Worm (Caenorhabditis elegans) whole organism, young adult: ENCODE data around the gene pyp-1.

Experiments used
- B0336.3 ChIP-seq: fragments of 200-800 bp; sonication (Bioruptor generic); IDR thresholded peaks from 2 replicates; pipeline ENCODE4 v1.3.6; 2022; ENCODE audit warnings: missing genetic modification characterization, missing compliant biosample characterization
- C06A6.2 ChIP-seq: fragments of 200-800 bp; sonication (Bioruptor generic); conservative IDR thresholded peaks from 2 replicates; pipeline ENCODE4 v1.3.6; 2022; ENCODE audit warnings: missing genetic modification characterization, missing compliant biosample characterization
- F22D6.2 ChIP-seq: sonication (generic microtip); optimal IDR thresholded peaks from 2 replicates; lab custom pipeline; 2016; ENCODE audit warnings: mild to moderate bottlenecking, missing genetic modification characterization, missing compliant biosample characterization
- F55B11.4 ChIP-seq: sonication (generic microtip); optimal IDR thresholded peaks from 2 replicates; lab custom pipeline; 2016; ENCODE audit warnings: missing compliant biosample characterization, missing genetic modification characterization, borderline replicate concordance; ENCODE audit not compliant: insufficient read depth
- K11D2.4 ChIP-seq: fragments of 200-800 bp; sonication (Bioruptor generic); IDR thresholded peaks from 2 replicates; pipeline ENCODE4 v1.3.6; 2022; ENCODE audit warnings: missing genetic modification reagents, missing genetic modification characterization, missing compliant biosample characterization
- Y53G8AR.9 ChIP-seq: fragments of 200-800 bp; sonication (Bioruptor generic); conservative IDR thresholded peaks from 2 replicates; pipeline ENCODE4 v1.3.6; 2022; ENCODE audit warnings: missing genetic modification reagents, missing genetic modification characterization, missing compliant biosample characterization
- ama-1 ChIP-seq, 3 experiments: fragments of 150-350 bp in 1 of 3; sonication (generic microtip) in 2 of 3; optimal IDR thresholded peaks; 2 replicates each; lab custom pipeline; 2014 to 2018; ENCODE audit warnings: missing biosample characterization in 2 of 3, missing genetic modification characterization in 2 of 3, missing genetic modification reagents in 2 of 3
- atf-7 ChIP-seq: sonication (generic microtip); optimal IDR thresholded peaks from 2 replicates; lab custom pipeline; 2017; ENCODE audit warnings: mild to moderate bottlenecking, missing genetic modification characterization, missing compliant biosample characterization
- cebp-1 ChIP-seq, 2 experiments: fragments of 200-800 bp in 1 of 2; sonication (Bioruptor generic) in 1 of 2; sonication (generic microtip) in 1 of 2; IDR thresholded peaks in 1 of 2; optimal IDR thresholded peaks in 1 of 2; 2 replicates each; pipeline versions ENCODE4 v1.3.6 to Lab custom; 2017 to 2022; ENCODE audit warnings: missing compliant biosample characterization in 2 of 2, missing genetic modification characterization in 2 of 2, mild to moderate bottlenecking in 1 of 2, missing genetic modification reagents in 1 of 2, moderate library complexity in 1 of 2
- ceh-100 ChIP-seq: fragments of 200-800 bp; sonication (Bioruptor generic); IDR thresholded peaks from 2 replicates; pipeline ENCODE4 v1.3.6; 2022; ENCODE audit warnings: missing genetic modification reagents, missing genetic modification characterization, missing compliant biosample characterization
- ceh-79 ChIP-seq: sonication (generic microtip); optimal IDR thresholded peaks from 2 replicates; lab custom pipeline; 2017; ENCODE audit warnings: mild to moderate bottlenecking, missing genetic modification characterization, missing compliant biosample characterization
- ceh-91 ChIP-seq: fragments of 200-800 bp; sonication (Bioruptor generic); IDR thresholded peaks from 2 replicates; pipeline ENCODE4 v1.3.6; 2022; ENCODE audit warnings: missing genetic modification reagents, missing genetic modification characterization, missing compliant biosample characterization
- egl-44 ChIP-seq: fragments of 200-800 bp; sonication (Bioruptor generic); IDR thresholded peaks from 2 replicates; pipeline ENCODE4 v1.3.6; 2022; ENCODE audit warnings: missing genetic modification reagents, missing genetic modification characterization, missing compliant biosample characterization
- him-1 ChIP-seq: sonication (generic microtip); optimal IDR thresholded peaks from 2 replicates; lab custom pipeline; 2016; ENCODE audit warnings: missing genotype, missing genetic modification reagents, missing genetic modification characterization, missing compliant biosample characterization
- hlh-12 ChIP-seq: sonication (generic microtip); optimal IDR thresholded peaks from 2 replicates; lab custom pipeline; 2016; ENCODE audit warnings: missing genetic modification characterization, missing compliant biosample characterization
- hlh-26 ChIP-seq: fragments of 200-800 bp; sonication (Bioruptor generic); conservative IDR thresholded peaks from 2 replicates; pipeline ENCODE4 v1.3.6; 2022; ENCODE audit warnings: missing genetic modification reagents, missing genetic modification characterization, missing compliant biosample characterization
- hmg-1.2 ChIP-seq: fragments of 200-800 bp; sonication (Bioruptor generic); IDR thresholded peaks from 2 replicates; pipeline ENCODE4 v1.3.6; 2022; ENCODE audit warnings: missing genetic modification reagents, missing genetic modification characterization, missing compliant biosample characterization
- hrde-1 ChIP-seq: sonication (generic microtip); optimal IDR thresholded peaks from 2 replicates; lab custom pipeline; 2016; ENCODE audit warnings: missing genetic modification characterization, mild to moderate bottlenecking, missing compliant biosample characterization, moderate library complexity, missing genotype, missing genetic modification reagents, borderline replicate concordance
- hsf-1 ChIP-seq: fragments of 200-800 bp; sonication (Bioruptor generic); IDR thresholded peaks from 2 replicates; pipeline ENCODE4 v1.3.6; 2022; ENCODE audit warnings: missing genetic modification reagents, missing genetic modification characterization, missing compliant biosample characterization
- lag-1 ChIP-seq: fragments of 200-800 bp; sonication (Bioruptor generic); IDR thresholded peaks from 2 replicates; pipeline ENCODE4 v1.3.6; 2022; ENCODE audit warnings: missing genetic modification reagents, missing genetic modification characterization, missing compliant biosample characterization
- lin-35 ChIP-seq, 3 experiments: fragments of 150-350 bp in 2 of 3; sonication (generic microtip) in 1 of 3; optimal IDR thresholded peaks; 2 replicates each; lab custom pipeline; 2014 to 2018; ENCODE audit warnings: missing biosample characterization in 3 of 3, missing genetic modification characterization in 3 of 3, missing genetic modification reagents in 3 of 3
- lin-54 ChIP-seq: fragments of 200-800 bp; sonication (Bioruptor generic); optimal IDR thresholded peaks from 2 replicates; lab custom pipeline; 2018; ENCODE audit warnings: mild to moderate bottlenecking, missing genetic modification characterization, missing compliant biosample characterization
- madf-10 ChIP-seq: sonication (generic microtip); optimal IDR thresholded peaks from 2 replicates; lab custom pipeline; 2016; ENCODE audit warnings: mild to moderate bottlenecking, missing genetic modification characterization, missing compliant biosample characterization
- madf-3 ChIP-seq: fragments of 200-800 bp; sonication (Bioruptor generic); IDR thresholded peaks from 2 replicates; pipeline ENCODE4 v1.3.6; 2022; ENCODE audit warnings: missing genetic modification reagents, missing genetic modification characterization, missing compliant biosample characterization
- madf-6 ChIP-seq: fragments of 200-800 bp; sonication (Bioruptor generic); IDR thresholded peaks from 2 replicates; pipeline ENCODE4 v1.3.6; 2022; ENCODE audit warnings: missing genetic modification reagents, missing genetic modification characterization, missing compliant biosample characterization
- mcd-1 ChIP-seq: fragments of 200-800 bp; sonication (Bioruptor generic); IDR thresholded peaks from 2 replicates; pipeline ENCODE4 v1.3.6; 2022; ENCODE audit warnings: missing genetic modification reagents, missing genetic modification characterization, missing compliant biosample characterization
- nfyb-1 ChIP-seq: fragments of 200-800 bp; sonication (Bioruptor generic); IDR thresholded peaks from 2 replicates; pipeline ENCODE4 v1.3.6; 2022; ENCODE audit warnings: missing genetic modification reagents, missing genetic modification characterization, missing compliant biosample characterization
- pbrm-1 ChIP-seq: fragments of 200-800 bp; sonication (Bioruptor generic); IDR thresholded peaks from 2 replicates; pipeline ENCODE4 v1.3.6; 2022; ENCODE audit warnings: missing genetic modification reagents, missing genetic modification characterization, missing compliant biosample characterization
- rpc-1 ChIP-seq, 2 experiments: fragments of 150-350 bp in 1 of 2; sonication (generic microtip) in 1 of 2; optimal IDR thresholded peaks; 2 replicates each; lab custom pipeline; 2014 to 2018; ENCODE audit warnings: missing biosample characterization in 1 of 2, missing genetic modification characterization in 1 of 2, missing genetic modification reagents in 1 of 2, missing genotype in 1 of 2
- tbp1 ChIP-seq: fragments of 200-800 bp; sonication (Bioruptor generic); optimal IDR thresholded peaks from 2 replicates; lab custom pipeline; 2018; ENCODE audit warnings: mild to moderate bottlenecking, missing genetic modification characterization, missing compliant biosample characterization
- tlf-1 ChIP-seq: fragments of 200-800 bp; sonication (Bioruptor generic); optimal IDR thresholded peaks from 2 replicates; lab custom pipeline; 2018; ENCODE audit warnings: mild to moderate bottlenecking, missing genetic modification characterization, missing compliant biosample characterization
- unc-130 ChIP-seq: sonication (generic microtip); optimal IDR thresholded peaks from 2 replicates; lab custom pipeline; 2016; ENCODE audit warnings: missing genetic modification reagents, missing genetic modification characterization, missing compliant biosample characterization
- ztf-22 ChIP-seq: fragments of 200-800 bp; sonication (Bioruptor generic); optimal IDR thresholded peaks from 2 replicates; lab custom pipeline; 2018; ENCODE audit warnings: mild to moderate bottlenecking, missing genetic modification characterization, moderate library complexity, missing compliant biosample characterization

The pyp-1 gene

DNA sequence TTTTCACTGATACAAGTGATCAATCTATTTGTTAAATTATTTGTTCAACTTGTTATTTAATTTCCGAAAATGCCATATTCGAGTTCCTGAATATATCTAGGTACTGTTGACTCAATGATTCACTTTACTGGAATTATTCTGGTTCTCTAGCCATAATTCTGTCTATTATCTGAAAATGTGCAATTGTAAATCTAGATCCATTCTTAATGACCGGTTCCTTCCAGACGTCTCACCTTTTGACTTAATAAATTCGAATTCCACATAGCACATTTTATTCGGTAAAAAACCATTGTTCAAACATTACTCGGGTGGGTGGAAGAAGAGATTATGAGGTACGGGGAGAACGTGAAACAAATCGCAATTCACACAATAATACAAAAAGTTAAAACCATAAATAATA, 9.3 kb downstream of the pyp-1 start:
- TF ChIP-seq atf-7 (tag; lab: Kevin White, UChicago) (no peak), lin-54 (peak; percentile 5), ama-1 (optimal IDR thresholded peaks at IDR 0.05; lab: Kevin White, UChicago) (no peak), ama-1 (GFP tag; optimal IDR thresholded peaks at IDR 0.05; lab: Kevin White, UChicago) (peak in 1 of 2 experiments; percentile 23), tlf-1 (GFP tag; lab: Kevin White, UChicago) (peak; percentile 36), F22D6.2 (tag; lab: Kevin White, UChicago) (no peak), madf-6 (GFP tag; lab: Robert Waterston, UW) (peak; percentile 41; the same call in 1 of the 2 replicates), madf-10 (no peak), ceh-79 (tag; lab: Kevin White, UChicago) (no peak), madf-3 (GFP tag; lab: Robert Waterston, UW) (peak; percentile 52; the same call in 1 of the 2 replicates), pbrm-1 (0 out of 2 replicates have a peak, but pooled peaks have one; percentile 26), tbp1 (GFP tag; lab: Kevin White, UChicago) (peak; percentile 10), hrde-1 (tag; lab: Kevin White, UChicago) (peak; percentile 57), him-1 (tag; lab: Kevin White, UChicago) (peak; percentile 43), hmg-1.2 (GFP tag; lab: Robert Waterston, UW) (peak; percentile 9; the same call in 1 of the 2 replicates), nfyb-1 (GFP tag; lab: Robert Waterston, UW) (peak; percentile 37; the same call in 1 of the 2 replicates), cebp-1 (GFP tag; IDR thresholded peaks at IDR 0.05; lab: Robert Waterston, UW) (no peak), cebp-1 (tag; optimal IDR thresholded peaks at IDR 0.05; lab: Kevin White, UChicago) (peak; percentile 26), ceh-91 (0 out of 2 replicates have a peak, but pooled peaks have one; percentile 9), unc-130 (GFP tag; lab: Kevin White, UChicago) (no peak), ceh-100 (peak; percentile 10; the same call in 1 of the 2 replicates), B0336.3 (GFP tag; lab: Robert Waterston, UW) (peak; percentile 70)

DNA sequence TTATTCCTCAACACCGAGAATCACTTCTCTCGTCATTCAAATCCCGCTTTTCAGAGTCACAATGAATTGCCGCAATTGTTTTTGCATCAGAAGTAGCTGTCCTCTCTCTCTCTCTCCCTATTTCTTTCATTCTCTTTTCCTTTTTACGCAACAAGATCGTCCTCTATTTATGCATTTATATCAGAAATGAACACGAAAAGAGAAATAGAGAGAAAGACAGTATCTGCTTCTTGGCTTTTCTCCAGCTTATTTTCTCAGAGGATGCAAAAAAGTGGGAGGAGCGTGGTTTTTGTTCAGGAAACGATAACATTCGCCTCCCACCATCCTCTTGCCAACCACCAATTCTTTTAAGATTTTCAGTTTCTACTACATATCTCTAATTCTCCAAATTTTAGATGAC, 15.8 kb downstream of the pyp-1 start, which contains the start of gene mam-2:
mam-2 (plus strand) TSS at position 301 of the 400 bp plus-strand sequence.
- TF ChIP-seq ztf-22 (GFP tag; lab: Kevin White, UChicago) (no peak), rpc-1 (optimal IDR thresholded peaks at IDR 0.05; lab: Kevin White, UChicago) (no peak), rpc-1 (tag; optimal IDR thresholded peaks at IDR 0.05; lab: Kevin White, UChicago) (no peak), K11D2.4 (GFP tag; lab: Robert Waterston, UW) (no peak), hlh-12 (tag; lab: Kevin White, UChicago) (no peak), egl-44 (GFP tag; lab: Robert Waterston, UW) (no peak), Y53G8AR.9 (GFP tag; lab: Robert Waterston, UW) (no peak), C06A6.2 (no peak), cebp-1 (GFP tag; IDR thresholded peaks at IDR 0.05; lab: Robert Waterston, UW) (no peak), cebp-1 (tag; optimal IDR thresholded peaks at IDR 0.05; lab: Kevin White, UChicago) (no peak), hlh-26 (GFP tag; lab: Robert Waterston, UW) (no peak), lin-35 (GFP tag; optimal IDR thresholded peaks at IDR 0.05; lab: Kevin White, UChicago) (no peak), lag-1 (no peak), hsf-1 (GFP tag; lab: Robert Waterston, UW) (no peak)

DNA sequence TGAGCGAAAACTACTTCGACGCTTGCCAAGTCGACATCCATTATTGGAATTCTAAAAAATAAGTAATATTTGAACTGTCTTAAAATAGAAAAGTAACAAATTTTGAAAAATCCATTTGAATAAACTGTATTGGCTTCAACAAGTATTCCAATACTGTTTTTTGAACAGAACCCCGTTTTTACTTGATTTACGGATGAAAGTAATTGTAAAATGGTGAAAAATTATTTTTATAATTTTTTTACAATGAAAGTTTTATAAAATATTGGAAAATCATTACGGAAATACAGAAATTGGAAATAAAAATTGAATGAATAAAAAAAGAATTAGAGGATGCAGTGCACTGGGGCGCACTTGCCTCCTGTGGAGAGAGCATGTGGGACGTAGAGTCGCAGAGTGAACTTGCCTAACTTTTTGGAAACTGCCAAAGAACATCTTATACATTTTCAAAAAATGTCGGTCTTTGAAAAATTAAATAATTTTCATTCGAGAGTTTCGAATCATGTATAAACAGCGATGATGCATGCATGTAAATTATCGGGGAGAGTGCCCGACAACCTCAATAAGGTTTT, 16.4 kb downstream of the pyp-1 start, which contains the start of gene rrp-1:
rrp-1 (minus strand) TSS at position 51 of the 569 bp plus-strand sequence.
- TF ChIP-seq F55B11.4 (tag; lab: Kevin White, UChicago): no peak
- peak; percentile 36; the same call in 1 of the 2 replicates for TF ChIP-seq mcd-1
- peak; percentile 87 for TF ChIP-seq hmg-1.2 (GFP tag; lab: Robert Waterston, UW)
